Worm (Caenorhabditis elegans) whole organism, young adult: Measurements from ENCODE around the gene del-10.

Source experiments
- F57C9.4 ChIP-seq: sonication (generic microtip); optimal IDR thresholded peaks from 2 replicates; lab custom pipeline; 2017; ENCODE audit warnings: mild to moderate bottlenecking, missing genetic modification characterization, missing compliant biosample characterization
- lir-1 ChIP-seq: fragments of 200-800 bp; sonication (Bioruptor generic); conservative IDR thresholded peaks from 2 replicates; pipeline ENCODE4 v1.3.6; 2022; ENCODE audit warnings: missing genetic modification reagents, missing genetic modification characterization, missing compliant biosample characterization
- unc-62 ChIP-seq: fragments of 150-350 bp; optimal IDR thresholded peaks from 2 replicates; lab custom pipeline; 2014; ENCODE audit warnings: missing biosample characterization, missing genetic modification reagents, missing genetic modification characterization

- no peak for TF ChIP-seq F57C9.4
- TF ChIP-seq lir-1 (GFP tag; lab: Robert Waterston, UW) = no peak
- no peak for TF ChIP-seq unc-62 (GFP tag; lab: Kevin White, UChicago)
Measured at ce11 chrII:6470985-6471384, 10.9 kb downstream of the del-10 start, which contains the start of gene dgk-5.
